Worm (Caenorhabditis elegans) whole organism, mixed stage, embryonic: ENCODE results near the gene lin-25.

Experiments used
- M03D4.4 ChIP-seq: sonication (generic microtip); optimal IDR thresholded peaks from 2 replicates; lab custom pipeline; 2017; ENCODE audit warnings: mild to moderate bottlenecking, missing genetic modification characterization, missing compliant biosample characterization
- bed-3 ChIP-seq: fragments of 200-800 bp; sonication (Bioruptor generic); optimal IDR thresholded peaks from 3 replicates; lab custom pipeline; 2018; ENCODE audit warnings: mild to moderate bottlenecking, missing genetic modification characterization, moderate library complexity, missing compliant biosample characterization
- blmp-1 ChIP-seq: fragments of 150-350 bp; optimal IDR thresholded peaks from 2 replicates; lab custom pipeline; 2014; ENCODE audit warnings: missing biosample characterization, missing genetic modification characterization
- ceh-39 ChIP-seq: fragments of 150-350 bp; optimal IDR thresholded peaks from 2 replicates; lab custom pipeline; 2014; ENCODE audit warnings: missing biosample characterization, missing genetic modification characterization
- ceh-43 ChIP-seq: fragments of 200-800 bp; sonication (Bioruptor generic); optimal IDR thresholded peaks from 2 replicates; lab custom pipeline; 2018; ENCODE audit warnings: mild to moderate bottlenecking, missing genetic modification characterization, moderate library complexity, missing compliant biosample characterization
- ceh-83 ChIP-seq: fragments of 200-800 bp; sonication (Bioruptor generic); optimal IDR thresholded peaks from 2 replicates; lab custom pipeline; 2018; ENCODE audit warnings: mild to moderate bottlenecking, missing genetic modification characterization, missing compliant biosample characterization
- ces-1 ChIP-seq: fragments of 150-350 bp; optimal IDR thresholded peaks from 2 replicates; lab custom pipeline; 2014; ENCODE audit warnings: missing biosample characterization, missing genetic modification reagents, missing genetic modification characterization
- cnd-1 ChIP-seq: fragments of 200-800 bp; sonication (Bioruptor generic); optimal IDR thresholded peaks from 2 replicates; lab custom pipeline; 2018; ENCODE audit warnings: mild to moderate bottlenecking, missing genetic modification characterization, missing compliant biosample characterization
- drap-1 ChIP-seq: fragments of 200-800 bp; sonication (Bioruptor generic); optimal IDR thresholded peaks from 3 replicates; lab custom pipeline; 2018; ENCODE audit warnings: mild to moderate bottlenecking, missing genetic modification characterization, missing compliant biosample characterization
- elt-1 ChIP-seq: sonication (generic microtip); optimal IDR thresholded peaks from 2 replicates; lab custom pipeline; 2017; ENCODE audit warnings: missing genetic modification characterization, mild to moderate bottlenecking, missing compliant biosample characterization, antibody characterized with exemption, moderate library complexity, borderline replicate concordance; ENCODE audit not compliant: insufficient read depth
- elt-3 ChIP-seq: fragments of 150-350 bp; optimal IDR thresholded peaks from 2 replicates; lab custom pipeline; 2014; ENCODE audit warnings: missing biosample characterization, missing genetic modification characterization
- flh-1 ChIP-seq: fragments of 200-800 bp; sonication (Bioruptor generic); optimal IDR thresholded peaks from 2 replicates; lab custom pipeline; 2018; ENCODE audit warnings: mild to moderate bottlenecking, missing genetic modification characterization, moderate library complexity, missing compliant biosample characterization
- ham-2 ChIP-seq: fragments of 200-800 bp; sonication (Bioruptor generic); optimal IDR thresholded peaks from 2 replicates; lab custom pipeline; 2018; ENCODE audit warnings: mild to moderate bottlenecking, missing genetic modification characterization, missing compliant biosample characterization
- hlh-1 ChIP-seq: fragments of 150-350 bp; optimal IDR thresholded peaks from 2 replicates; lab custom pipeline; 2014; ENCODE audit warnings: missing biosample characterization, missing genetic modification reagents, missing genetic modification characterization
- lin-13 ChIP-seq: fragments of 150-350 bp; optimal IDR thresholded peaks from 2 replicates; lab custom pipeline; 2014; ENCODE audit warnings: missing biosample characterization, missing genetic modification characterization
- lin-32 ChIP-seq: fragments of 200-800 bp; sonication (Bioruptor generic); optimal IDR thresholded peaks from 2 replicates; lab custom pipeline; 2018; ENCODE audit warnings: mild to moderate bottlenecking, missing genetic modification characterization, missing compliant biosample characterization
- mab-5 ChIP-seq: fragments of 150-350 bp; optimal IDR thresholded peaks from 2 replicates; lab custom pipeline; 2014; ENCODE audit warnings: missing biosample characterization, missing genetic modification characterization
- mep-1 ChIP-seq: fragments of 150-350 bp; optimal IDR thresholded peaks from 2 replicates; lab custom pipeline; 2017; ENCODE audit warnings: missing biosample characterization, missing genetic modification reagents, missing genetic modification characterization, inconsistent platforms
- mls-2 ChIP-seq: sonication (generic microtip); optimal IDR thresholded peaks from 2 replicates; lab custom pipeline; 2016; ENCODE audit warnings: mild to moderate bottlenecking, missing genetic modification characterization, moderate library complexity, missing compliant biosample characterization
- nhr-12 ChIP-seq: fragments of 150-350 bp; optimal IDR thresholded peaks from 2 replicates; lab custom pipeline; 2014; ENCODE audit warnings: missing biosample characterization, missing genetic modification characterization
- nhr-2 ChIP-seq: fragments of 150-350 bp; optimal IDR thresholded peaks from 2 replicates; lab custom pipeline; 2014; ENCODE audit warnings: missing biosample characterization, missing genetic modification characterization
- nhr-237 ChIP-seq: fragments of 150-350 bp; optimal IDR thresholded peaks from 2 replicates; lab custom pipeline; 2014; ENCODE audit warnings: missing biosample characterization, missing genetic modification characterization
- nhr-28 ChIP-seq: fragments of 150-350 bp; optimal IDR thresholded peaks from 2 replicates; lab custom pipeline; 2014; ENCODE audit warnings: missing biosample characterization, missing genetic modification characterization
- nhr-76 ChIP-seq: sonication (generic microtip); optimal IDR thresholded peaks from 2 replicates; lab custom pipeline; 2017; ENCODE audit warnings: missing biosample characterization, missing genetic modification characterization
- pha-4 ChIP-seq: fragments of 150-350 bp; optimal IDR thresholded peaks from 2 replicates; lab custom pipeline; 2018; ENCODE audit warnings: missing biosample characterization, missing genetic modification reagents, missing genetic modification characterization
- sem-2 ChIP-seq: fragments of 200-800 bp; sonication (Bioruptor generic); optimal IDR thresholded peaks from 2 replicates; lab custom pipeline; 2018; ENCODE audit warnings: mild to moderate bottlenecking, missing genetic modification characterization, missing compliant biosample characterization
- snpc-4 ChIP-seq: fragments of 150-350 bp; optimal IDR thresholded peaks from 2 replicates; lab custom pipeline; 2014; ENCODE audit warnings: missing biosample characterization, missing genetic modification characterization
- sptf-1 ChIP-seq: sonication (generic microtip); optimal IDR thresholded peaks from 2 replicates; lab custom pipeline; 2017; ENCODE audit warnings: mild to moderate bottlenecking, missing genetic modification characterization, moderate library complexity, missing compliant biosample characterization
- tbx-8 ChIP-seq: fragments of 200-800 bp; sonication (Bioruptor generic); optimal IDR thresholded peaks from 2 replicates; lab custom pipeline; 2018; ENCODE audit warnings: mild to moderate bottlenecking, missing genetic modification characterization, moderate library complexity, missing compliant biosample characterization
- unc-120 ChIP-seq: sonication (generic microtip); optimal IDR thresholded peaks from 2 replicates; lab custom pipeline; 2017; ENCODE audit warnings: missing genetic modification characterization, missing compliant biosample characterization; ENCODE audit not compliant: poor library complexity, severe bottlenecking
- unc-39 ChIP-seq: fragments of 150-350 bp; optimal IDR thresholded peaks from 2 replicates; lab custom pipeline; 2014; ENCODE audit warnings: missing biosample characterization, missing genetic modification characterization
- unc-62 ChIP-seq: fragments of 150-350 bp; optimal IDR thresholded peaks from 2 replicates; lab custom pipeline; 2014; ENCODE audit warnings: missing biosample characterization, missing genetic modification reagents, missing genetic modification characterization
- ztf-11 ChIP-seq: fragments of 150-350 bp; optimal IDR thresholded peaks from 2 replicates; lab custom pipeline; 2014; ENCODE audit warnings: missing biosample characterization, missing genetic modification characterization

lin-25 gene

DNA sequence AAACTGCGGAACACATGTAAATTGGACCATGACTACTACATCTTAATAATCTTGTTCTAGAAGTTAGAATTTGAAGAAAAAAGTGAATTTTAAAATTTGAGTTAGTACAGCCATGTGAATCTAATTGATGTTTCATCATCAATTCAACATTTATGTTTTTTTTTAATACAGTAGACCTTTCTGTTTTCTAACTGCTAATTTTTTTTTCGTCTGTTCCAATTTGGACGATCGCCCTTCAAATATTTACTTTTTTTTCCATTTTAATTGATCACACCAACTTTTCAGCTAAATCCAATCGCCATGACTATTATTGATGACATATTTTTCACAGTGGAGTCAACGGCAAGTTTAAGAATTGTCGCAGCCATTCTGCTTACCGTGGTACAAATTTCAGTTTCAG is 20.9 kb downstream of the lin-25 start, which contains the start of gene srx-116:
Gene srx-116, plus strand, starts transcription at position 301 of the 400 bp plus-strand sequence.
- TF ChIP-seq lin-32 (GFP tag; lab: Kevin White, UChicago) (no peak), sem-2 (GFP tag; lab: Kevin White, UChicago) (no peak), ztf-11 (tag; lab: Kevin White, UChicago) (no peak), sptf-1 (tag; lab: Kevin White, UChicago) (no peak), unc-120 (tag; lab: Kevin White, UChicago) (no peak), nhr-237 (tag; lab: Kevin White, UChicago) (no peak), hlh-1 (no peak), cnd-1 (tag; lab: Kevin White, UChicago) (no peak), drap-1 (GFP tag; lab: Kevin White, UChicago) (no peak), mep-1 (tag; lab: Kevin White, UChicago) (no peak), pha-4 (no peak), unc-39 (tag; lab: Kevin White, UChicago) (no peak), mls-2 (no peak)

DNA sequence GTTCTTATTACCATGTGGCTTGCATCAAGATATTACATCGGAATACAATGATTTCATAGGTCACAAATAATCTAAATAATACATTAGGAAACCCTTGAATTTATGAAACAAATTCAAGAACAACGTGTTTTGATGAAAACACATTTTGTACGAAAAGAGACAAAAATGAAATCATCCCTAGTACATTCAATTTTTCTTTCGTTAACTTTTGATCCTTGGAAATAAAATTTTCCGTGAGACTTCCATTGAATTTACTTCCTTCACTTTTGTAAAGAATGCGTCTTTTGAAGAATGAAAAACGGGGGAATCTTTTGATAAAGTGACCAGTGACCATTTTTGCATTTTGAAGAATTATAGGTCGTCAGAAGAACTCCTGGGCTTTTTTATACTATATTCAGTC is 24.0 kb downstream of the lin-25 start:
- TF ChIP-seq unc-62 (GFP tag; lab: Kevin White, UChicago) = no peak
- TF ChIP-seq sptf-1 (tag; lab: Kevin White, UChicago) = no peak
- no peak for TF ChIP-seq mab-5 (tag; lab: Kevin White, UChicago)
- no peak for TF ChIP-seq M03D4.4 (tag; lab: Kevin White, UChicago)
- TF ChIP-seq flh-1 (GFP tag; lab: Kevin White, UChicago) = no peak
- no peak for TF ChIP-seq bed-3 (GFP tag; lab: Kevin White, UChicago)
- no peak for TF ChIP-seq snpc-4
- no peak for TF ChIP-seq ceh-39 (tag; lab: Kevin White, UChicago)
- TF ChIP-seq sem-2 (GFP tag; lab: Kevin White, UChicago) = no peak
- TF ChIP-seq ces-1 (GFP tag; lab: Kevin White, UChicago) = no peak
- no peak for TF ChIP-seq nhr-2 (tag; lab: Kevin White, UChicago)
- no peak for TF ChIP-seq pha-4
- no peak for TF ChIP-seq ztf-11 (tag; lab: Kevin White, UChicago)
- TF ChIP-seq ham-2 (GFP tag; lab: Kevin White, UChicago) = no peak
- no peak for TF ChIP-seq lin-32 (GFP tag; lab: Kevin White, UChicago)
- TF ChIP-seq nhr-237 (tag; lab: Kevin White, UChicago) = no peak

DNA sequence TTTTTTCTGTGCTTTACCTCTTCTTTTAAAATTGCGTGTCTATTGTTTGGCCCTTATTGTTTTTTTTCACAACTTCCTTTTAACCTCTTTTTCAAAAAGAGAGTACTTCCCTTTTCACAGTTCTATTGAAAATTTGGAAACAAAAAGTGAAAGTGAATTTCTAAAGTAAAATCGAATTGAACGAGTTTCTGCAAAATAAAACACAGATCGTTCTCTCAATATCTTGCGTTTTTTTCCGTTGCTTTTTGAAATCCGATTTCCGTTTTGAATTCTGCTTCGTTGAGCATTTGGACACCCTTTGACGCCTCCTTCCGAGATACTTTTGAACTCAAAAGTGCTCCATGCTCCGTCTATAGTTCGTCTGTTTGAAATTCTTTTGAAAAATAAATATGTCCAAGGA is 26.6 kb downstream of the lin-25 start:
- TF ChIP-seq M03D4.4 (tag; lab: Kevin White, UChicago) (no peak), drap-1 (GFP tag; lab: Kevin White, UChicago) (no peak), lin-13 (tag; lab: Kevin White, UChicago) (no peak), snpc-4 (no peak), ceh-43 (GFP tag; lab: Kevin White, UChicago) (no peak), mls-2 (no peak), mab-5 (tag; lab: Kevin White, UChicago) (no peak), elt-3 (tag; lab: Kevin White, UChicago) (no peak), nhr-76 (no peak), unc-120 (tag; lab: Kevin White, UChicago) (no peak), ces-1 (GFP tag; lab: Kevin White, UChicago) (no peak), blmp-1 (no peak), lin-32 (GFP tag; lab: Kevin White, UChicago) (no peak), ceh-83 (no peak), elt-1 (no peak)

DNA sequence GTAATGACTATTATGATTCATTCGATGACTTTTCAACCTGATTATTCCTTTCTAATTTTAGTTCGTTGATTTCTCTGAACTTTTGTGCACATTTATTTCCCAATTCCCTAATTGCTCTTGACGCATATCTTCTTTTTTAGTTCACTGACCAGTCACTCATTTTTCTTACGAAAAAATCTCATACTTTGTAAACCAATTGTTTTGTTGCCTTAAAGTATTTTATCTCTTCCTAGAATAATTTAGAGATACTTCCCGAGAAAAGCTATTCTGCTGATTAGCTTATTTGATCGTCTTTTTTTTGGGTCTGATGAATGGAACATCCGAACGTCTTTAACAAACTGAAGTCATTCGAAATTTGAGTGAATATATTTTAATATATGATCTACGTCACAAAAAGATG is 29.6 kb downstream of the lin-25 start:
- TF ChIP-seq nhr-237 (tag; lab: Kevin White, UChicago) = no peak
- TF ChIP-seq elt-3 (tag; lab: Kevin White, UChicago) = no peak
- no peak for TF ChIP-seq blmp-1
- no peak for TF ChIP-seq elt-1
- TF ChIP-seq nhr-2 (tag; lab: Kevin White, UChicago) = no peak

DNA sequence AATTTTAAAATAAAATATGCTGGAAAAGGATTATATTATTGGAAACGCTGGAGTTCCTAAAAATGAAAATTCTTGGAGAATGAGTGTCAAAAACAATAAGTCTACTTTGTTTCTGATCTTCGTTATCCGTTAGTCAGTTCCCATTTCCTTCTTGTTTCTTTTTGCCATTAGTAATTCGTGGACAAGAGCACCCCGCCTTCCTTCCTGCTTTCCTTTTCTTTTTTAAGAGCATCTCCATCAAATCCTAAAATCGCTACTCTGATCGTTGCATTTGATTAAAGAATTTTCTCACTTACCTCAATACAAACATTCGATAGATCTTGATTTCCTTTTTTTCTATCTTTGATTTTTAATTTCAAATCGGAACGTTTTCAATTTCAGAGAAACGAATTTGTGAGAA is 30.1 kb downstream of the lin-25 start, which contains the start of gene frpr-15:
Gene frpr-15, plus strand, starts transcription at position 301 of the 400 bp plus-strand sequence.
- TF ChIP-seq bed-3 (GFP tag; lab: Kevin White, UChicago) (no peak), snpc-4 (no peak), unc-39 (tag; lab: Kevin White, UChicago) (no peak), nhr-76 (no peak), lin-13 (tag; lab: Kevin White, UChicago) (no peak), nhr-28 (tag; lab: Kevin White, UChicago) (no peak), nhr-12 (no peak), tbx-8 (GFP tag; lab: Kevin White, UChicago) (no peak), ces-1 (GFP tag; lab: Kevin White, UChicago) (no peak), nhr-237 (tag; lab: Kevin White, UChicago) (no peak), M03D4.4 (tag; lab: Kevin White, UChicago) (no peak), mep-1 (tag; lab: Kevin White, UChicago) (no peak), elt-3 (tag; lab: Kevin White, UChicago) (no peak), nhr-2 (tag; lab: Kevin White, UChicago) (no peak), cnd-1 (tag; lab: Kevin White, UChicago) (no peak), sptf-1 (tag; lab: Kevin White, UChicago) (no peak), unc-120 (tag; lab: Kevin White, UChicago) (no peak), mls-2 (no peak), hlh-1 (no peak), sem-2 (GFP tag; lab: Kevin White, UChicago) (no peak)
- TF ChIP-seq, all 35 proteins: peak for 0
